Worm (Caenorhabditis elegans) whole organism, L3 larva: ENCODE measurements around the gene pmp-4.

ENCODE experiments used
- aly-2 ChIP-seq: fragments of 150-350 bp; optimal IDR thresholded peaks from 2 replicates; lab custom pipeline; 2014; ENCODE audit warnings: missing biosample characterization, missing genetic modification characterization
- ama-1 ChIP-seq: fragments of 150-350 bp; optimal IDR thresholded peaks from 2 replicates; lab custom pipeline; 2018
- ceh-28 ChIP-seq: fragments of 150-350 bp; optimal IDR thresholded peaks from 2 replicates; lab custom pipeline; 2014; ENCODE audit warnings: missing biosample characterization, missing genetic modification reagents, missing genetic modification characterization
- elt-3 ChIP-seq, 3 experiments: fragments of 150-350 bp in 1 of 3; sonication (generic microtip) in 2 of 3; optimal IDR thresholded peaks; 2 replicates in 2 of 3; 4 replicates in 1 of 3; lab custom pipeline; 2014 to 2017; ENCODE audit warnings: missing biosample characterization in 3 of 3, missing genetic modification characterization in 3 of 3
- fkh-10 ChIP-seq: sonication (generic microtip); optimal IDR thresholded peaks from 2 replicates; lab custom pipeline; 2017; ENCODE audit warnings: missing biosample characterization, missing genetic modification reagents, missing genetic modification characterization
- lin-39 ChIP-seq: fragments of 150-350 bp; optimal IDR thresholded peaks from 2 replicates; lab custom pipeline; 2018; ENCODE audit warnings: missing biosample characterization, missing genetic modification reagents, missing genetic modification characterization
- lsy-12 ChIP-seq: sonication (generic microtip); optimal IDR thresholded peaks from 2 replicates; lab custom pipeline; 2016; ENCODE audit warnings: mild to moderate bottlenecking, missing genetic modification characterization, missing compliant biosample characterization
- nhr-237 ChIP-seq: fragments of 150-350 bp; optimal IDR thresholded peaks from 2 replicates; lab custom pipeline; 2014; ENCODE audit warnings: missing biosample characterization, missing genetic modification characterization
- skn-1 ChIP-seq: fragments of 150-350 bp; optimal IDR thresholded peaks from 2 replicates; lab custom pipeline; 2014; ENCODE audit warnings: missing biosample characterization, missing genetic modification characterization
- unc-62 ChIP-seq: fragments of 150-350 bp; sonication (generic microtip); optimal IDR thresholded peaks from 4 replicates; lab custom pipeline; 2014; ENCODE audit warnings: missing biosample characterization, missing genetic modification reagents, missing genetic modification characterization
- ztf-4 ChIP-seq: fragments of 150-350 bp; optimal IDR thresholded peaks from 2 replicates; lab custom pipeline; 2014; ENCODE audit warnings: missing biosample characterization, missing genetic modification characterization

ce11 chrIV:17448319-17448718 lies 42.9 kb upstream of the pmp-4 start:
- no peak for TF ChIP-seq ztf-4 (tag; lab: Kevin White, UChicago)
- no peak for TF ChIP-seq aly-2 (tag; lab: Kevin White, UChicago)
- no peak for TF ChIP-seq lin-39 (tag; lab: Kevin White, UChicago)
- no peak for TF ChIP-seq elt-3 (tag; optimal IDR thresholded peaks at IDR 0.05; lab: Kevin White, UChicago)
- TF ChIP-seq nhr-237 (tag; lab: Kevin White, UChicago) = no peak
- no peak for TF ChIP-seq lsy-12 (tag; lab: Kevin White, UChicago)
- TF ChIP-seq fkh-10 (GFP tag; lab: Kevin White, UChicago) = no peak
- no peak for TF ChIP-seq unc-62 (GFP tag; lab: Kevin White, UChicago)
- no peak for TF ChIP-seq ceh-28 (tag; lab: Kevin White, UChicago)
- no peak for TF ChIP-seq skn-1
- no peak for TF ChIP-seq ama-1
